Fruit fly (Drosophila melanogaster) whole organism, prepupa: ENCODE results near the gene Chchd2.

Experiments used
- CG11762 ChIP-seq: fragments of 200-800 bp; sonication (Bioruptor generic); optimal IDR thresholded peaks from 3 replicates; lab custom pipeline; 2016; ENCODE audit warnings: missing biosample characterization, missing genetic modification characterization; ENCODE audit not compliant: insufficient read depth
- CG11902 ChIP-seq: fragments of 200-800 bp; sonication (Bioruptor generic); optimal IDR thresholded peaks from 3 replicates; lab custom pipeline; 2016; ENCODE audit warnings: missing biosample characterization, missing genetic modification characterization
- CG15336 ChIP-seq: fragments of 200-800 bp; sonication (Bioruptor generic); IDR thresholded peaks from 2 replicates; pipeline ENCODE4 v1.3.6; 2022; ENCODE audit warnings: missing biosample characterization, missing genetic modification characterization
- CG1621 ChIP-seq: fragments of 200-800 bp; sonication (Bioruptor generic); optimal IDR thresholded peaks from 3 replicates; lab custom pipeline; 2018; ENCODE audit warnings: missing biosample characterization, mild to moderate bottlenecking, missing genetic modification characterization
- CG16779 ChIP-seq: fragments of 200-800 bp; sonication (Bioruptor generic); optimal IDR thresholded peaks from 3 replicates; lab custom pipeline; 2017; ENCODE audit warnings: missing biosample characterization, mild to moderate bottlenecking, missing genetic modification characterization
- CG3032 ChIP-seq: fragments of 200-800 bp; optimal IDR thresholded peaks from 2 replicates; lab custom pipeline; 2019; ENCODE audit warnings: missing biosample characterization, mild to moderate bottlenecking, missing genetic modification characterization, moderate library complexity
- CG31627 ChIP-seq: fragments of 200-800 bp; sonication (Bioruptor generic); optimal IDR thresholded peaks from 3 replicates; lab custom pipeline; 2016; ENCODE audit warnings: missing biosample characterization, missing genetic modification characterization
- CG6163 ChIP-seq: fragments of 200-800 bp; sonication (Bioruptor generic); IDR thresholded peaks from 3 replicates; pipeline ENCODE4 v1.3.6; 2022; ENCODE audit warnings: missing biosample characterization, missing genetic modification characterization
- CG6808 ChIP-seq: fragments of 200-800 bp; sonication (Bioruptor generic); optimal IDR thresholded peaks from 3 replicates; lab custom pipeline; 2017; ENCODE audit warnings: missing biosample characterization, missing genetic modification characterization, mild to moderate bottlenecking, moderate library complexity, missing genetic modification reagents
- CG6854 ChIP-seq: fragments of 200-800 bp; sonication (Bioruptor generic); optimal IDR thresholded peaks from 2 replicates; lab custom pipeline; 2017; ENCODE audit warnings: missing biosample characterization, mild to moderate bottlenecking, missing genetic modification characterization
- CG8119 ChIP-seq: fragments of 200-800 bp; sonication (Bioruptor generic); IDR thresholded peaks from 3 replicates; pipeline ENCODE4 v1.3.6; 2022; ENCODE audit warnings: missing biosample characterization, missing genetic modification characterization
- CG8319 ChIP-seq: fragments of 200-800 bp; sonication (Bioruptor generic); optimal IDR thresholded peaks from 3 replicates; lab custom pipeline; 2016; ENCODE audit warnings: missing biosample characterization, missing genetic modification characterization
- CG9139 ChIP-seq: fragments of 200-800 bp; sonication (Bioruptor generic); optimal IDR thresholded peaks from 3 replicates; lab custom pipeline; 2017; ENCODE audit warnings: missing biosample characterization, mild to moderate bottlenecking, missing genetic modification characterization
- Eip78C ChIP-seq: fragments of 200-800 bp; sonication (Bioruptor generic); peaks from one replicate; lab custom pipeline; 2016; ENCODE audit warnings: missing biosample characterization, missing genetic modification characterization
- Ets21C ChIP-seq: fragments of 200-800 bp; sonication (Bioruptor generic); optimal IDR thresholded peaks from 3 replicates; lab custom pipeline; 2016; ENCODE audit warnings: missing biosample characterization, missing genetic modification characterization
- Ets96B ChIP-seq: fragments of 200-800 bp; optimal IDR thresholded peaks from 2 replicates; lab custom pipeline; 2019; ENCODE audit warnings: missing biosample characterization, mild to moderate bottlenecking, missing genetic modification characterization, moderate library complexity
- Gug ChIP-seq: fragments of 200-800 bp; sonication (Bioruptor generic); IDR thresholded peaks from 2 replicates; pipeline ENCODE4 v1.3.6; 2022; ENCODE audit warnings: missing biosample characterization, missing genetic modification characterization
- Hr38 ChIP-seq: sonication (Bioruptor generic); optimal IDR thresholded peaks from 2 replicates; lab custom pipeline; 2016; ENCODE audit warnings: missing biosample characterization, missing genetic modification characterization
- Hr4 ChIP-seq: fragments of 200-800 bp; sonication (Bioruptor generic); optimal IDR thresholded peaks from 3 replicates; lab custom pipeline; 2016; ENCODE audit warnings: missing biosample characterization, missing genetic modification characterization
- Lpt ChIP-seq: fragments of 200-800 bp; sonication (Bioruptor generic); optimal IDR thresholded peaks from 3 replicates; lab custom pipeline; 2016; ENCODE audit warnings: missing biosample characterization, missing genetic modification characterization
- OdsH ChIP-seq: fragments of 200-800 bp; sonication (Bioruptor generic); optimal IDR thresholded peaks from 3 replicates; lab custom pipeline; 2016; ENCODE audit warnings: missing biosample characterization, missing genetic modification characterization
- Sox102F ChIP-seq: fragments of 200-800 bp; sonication (Bioruptor generic); optimal IDR thresholded peaks from 2 replicates; lab custom pipeline; 2016; ENCODE audit warnings: missing biosample characterization, mild to moderate bottlenecking, missing genetic modification characterization
- Sox14 ChIP-seq: fragments of 200-800 bp; sonication (Bioruptor generic); optimal IDR thresholded peaks from 3 replicates; lab custom pipeline; 2016; ENCODE audit warnings: missing biosample characterization, missing genetic modification characterization
- Sox15 ChIP-seq: fragments of 200-800 bp; sonication (Bioruptor generic); optimal IDR thresholded peaks from 3 replicates; lab custom pipeline; 2016; ENCODE audit warnings: missing biosample characterization, missing genetic modification characterization
- achi ChIP-seq: fragments of 200-800 bp; sonication (Bioruptor generic); optimal IDR thresholded peaks from 3 replicates; lab custom pipeline; 2016; ENCODE audit warnings: missing biosample characterization, missing genetic modification characterization
- dsx ChIP-seq: fragments of 200-800 bp; optimal IDR thresholded peaks from 3 replicates; lab custom pipeline; 2019; ENCODE audit warnings: missing biosample characterization, mild to moderate bottlenecking, missing genetic modification characterization, moderate library complexity; ENCODE audit not compliant: poor library complexity, severe bottlenecking
- eg ChIP-seq: fragments of 200-800 bp; sonication (Bioruptor generic); IDR thresholded peaks from 3 replicates; pipeline ENCODE4 v1.3.6; 2022; ENCODE audit warnings: missing biosample characterization, missing genetic modification characterization
- esn ChIP-seq: fragments of 200-800 bp; sonication (Bioruptor generic); optimal IDR thresholded peaks from 2 replicates; lab custom pipeline; 2016; ENCODE audit warnings: missing biosample characterization, mild to moderate bottlenecking, missing genetic modification characterization, moderate library complexity
- fd59A ChIP-seq: fragments of 200-800 bp; sonication (Bioruptor generic); optimal IDR thresholded peaks from 2 replicates; lab custom pipeline; 2017; ENCODE audit warnings: missing biosample characterization, mild to moderate bottlenecking, missing genetic modification characterization, missing genetic modification reagents
- fkh ChIP-seq: fragments of 200-800 bp; sonication (Bioruptor generic); optimal IDR thresholded peaks from 3 replicates; lab custom pipeline; 2017; ENCODE audit warnings: missing biosample characterization, mild to moderate bottlenecking, missing genetic modification characterization, moderate library complexity
- salr ChIP-seq, 2 experiments: fragments of 200-800 bp; sonication (Bioruptor generic); optimal IDR thresholded peaks; 3 replicates each; lab custom pipeline; 2016 to 2018; ENCODE audit warnings: missing biosample characterization in 2 of 2, missing genetic modification characterization in 2 of 2, mild to moderate bottlenecking in 1 of 2
- ss ChIP-seq, 2 experiments: fragments of 200-800 bp; sonication (Bioruptor generic); optimal IDR thresholded peaks; 2 replicates in 1 of 2; 3 replicates in 1 of 2; lab custom pipeline; 2017 to 2018; ENCODE audit warnings: mild to moderate bottlenecking in 2 of 2, missing biosample characterization in 2 of 2, missing genetic modification characterization in 2 of 2, moderate library complexity in 1 of 2

Chchd2 gene

dm6 chrX:17147983-17148637 lies 691 bp upstream of the Chchd2 start, which contains the start of gene RpS5a (continued):
- TF ChIP-seq CG8319 (peak; percentile 80), eg (peak; percentile 76), CG11902 (GFP tag; lab: Kevin White, UChicago) (peak; percentile 65), Sox15 (peak; percentile 62), Hr4 (GFP tag; lab: Kevin White, UChicago) (peak; percentile 31), CG8119 (peak; percentile 19; the same call in 1 of the 3 replicates), salr (GFP tag; optimal IDR thresholded peaks at IDR 0.05; lab: Kevin White, UChicago) (peak; percentile 43 to 84), CG9139 (GFP tag; lab: Kevin White, UChicago) (peak; percentile 82), fkh (peak; percentile 55)

dm6 chrX:17149652-17150266 lies 958 bp downstream of the Chchd2 start:
- TF ChIP-seq Sox102F (GFP tag; lab: Kevin White, UChicago) (no peak), fd59A (no peak), CG6163 (GFP tag; lab: Robert Waterston, UW) (no peak; the same call in 2 of the 3 replicates), CG16779 (tag; lab: Kevin White, UChicago) (peak; percentile 31), CG6808 (GFP tag; lab: Kevin White, UChicago) (peak; percentile 64), CG15336 (peak; percentile 13; the same call in 1 of the 2 replicates), achi (GFP tag; lab: Kevin White, UChicago) (no peak), Ets96B (tag; lab: Kevin White, UChicago) (no peak), CG6854 (GFP tag; lab: Kevin White, UChicago) (peak; percentile 57), ss (GFP tag; optimal IDR thresholded peaks at IDR 0.05; lab: Kevin White, UChicago) (peak; percentile 71 to 79)

- no peak for TF ChIP-seq CG11762 (GFP tag; lab: Kevin White, UChicago)
Observed at dm6 chrX:17150660-17151059, 1.9 kb downstream of the Chchd2 start.

- TF ChIP-seq dsx (GFP tag; lab: Kevin White, UChicago) (peak; percentile 66), achi (GFP tag; lab: Kevin White, UChicago) (no peak)
Observed at dm6 chrX:17159116-17159515, 10.3 kb downstream of the Chchd2 start, which contains the start of gene xmas. xmas (minus strand) TSS chrX:17159306.

- TF ChIP-seq Eip78C (GFP tag; lab: Kevin White, UChicago) (peak; percentile 64), CG6163 (GFP tag; lab: Robert Waterston, UW) (peak; percentile 46; the same call in 1 of the 3 replicates), esn (GFP tag; lab: Kevin White, UChicago) (no peak), CG6808 (GFP tag; lab: Kevin White, UChicago) (peak; percentile 2), ss (GFP tag; optimal IDR thresholded peaks at IDR 0.05; lab: Kevin White, UChicago) (peak in 1 of 2 experiments; percentile 30), CG3032 (tag; lab: Kevin White, UChicago) (peak; percentile 2), Lpt (GFP tag; lab: Kevin White, UChicago) (no peak), Sox14 (peak; percentile 7)
Observed at dm6 chrX:17159819-17160218, 11.0 kb downstream of the Chchd2 start, which contains the start of gene baz. baz (plus strand) TSS chrX:17160006.

dm6 chrX:17160396-17161040 lies 11.7 kb downstream of the Chchd2 start:
- TF ChIP-seq Sox102F (GFP tag; lab: Kevin White, UChicago) (no peak), fkh (peak; percentile 67), Ets21C (GFP tag; lab: Kevin White, UChicago) (no peak), Hr38 (no peak), CG1621 (tag; lab: Kevin White, UChicago) (no peak), CG15336 (peak; percentile 12; the same call in 1 of the 2 replicates), Sox15 (no peak), dsx (GFP tag; lab: Kevin White, UChicago) (peak; percentile 59), OdsH (no peak), Sox14 (no peak), CG8319 (no peak), Eip78C (GFP tag; lab: Kevin White, UChicago) (peak; percentile 51), CG31627 (GFP tag; lab: Kevin White, UChicago) (no peak), Gug (GFP tag; lab: Robert Waterston, UW) (no peak), CG6163 (GFP tag; lab: Robert Waterston, UW) (no peak), CG8119 (0 out of 3 replicates have a peak, but pooled peaks have one; percentile 14), ss (GFP tag; optimal IDR thresholded peaks at IDR 0.05; lab: Kevin White, UChicago) (peak in 1 of 2 experiments; percentile 32), CG6808 (GFP tag; lab: Kevin White, UChicago) (peak; percentile 35)
- TF ChIP-seq, all 60 proteins: peak for 7
